Fruit fly (Drosophila melanogaster) whole organism, larva: Measurements from ENCODE around the gene CG31832.

Experiments
- noc ChIP-seq: fragments of 200-800 bp; sonication (Bioruptor generic); optimal IDR thresholded peaks from 3 replicates; lab custom pipeline; 2019; ENCODE audit warnings: missing biosample characterization, mild to moderate bottlenecking, missing genetic modification characterization, moderate library complexity

The CG31832 gene

DNA sequence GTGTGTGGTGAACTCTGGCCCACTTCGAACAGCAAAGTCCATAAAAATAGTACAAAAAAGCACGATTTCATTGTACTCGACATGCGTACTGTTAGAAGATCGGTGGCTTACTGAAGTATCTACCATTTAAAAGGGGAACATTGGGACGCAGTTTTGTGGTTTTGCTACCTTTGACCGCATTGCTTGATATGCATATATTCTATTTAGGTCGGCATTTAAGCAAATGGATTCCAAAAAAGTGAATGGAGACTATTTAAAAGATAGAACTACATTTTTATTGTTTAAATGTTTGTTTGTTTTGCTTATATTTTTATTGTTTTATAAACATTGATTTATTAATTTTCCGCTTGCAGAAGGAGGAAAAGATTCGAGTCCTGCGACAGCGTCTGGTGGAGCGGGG, at the start of gene CG31832:
Gene CG31832 (minus strand): TSS at position 101 of the 400 bp plus-strand sequence.
- TF ChIP-seq noc (tag; lab: Kevin White, UChicago), result no peak

DNA sequence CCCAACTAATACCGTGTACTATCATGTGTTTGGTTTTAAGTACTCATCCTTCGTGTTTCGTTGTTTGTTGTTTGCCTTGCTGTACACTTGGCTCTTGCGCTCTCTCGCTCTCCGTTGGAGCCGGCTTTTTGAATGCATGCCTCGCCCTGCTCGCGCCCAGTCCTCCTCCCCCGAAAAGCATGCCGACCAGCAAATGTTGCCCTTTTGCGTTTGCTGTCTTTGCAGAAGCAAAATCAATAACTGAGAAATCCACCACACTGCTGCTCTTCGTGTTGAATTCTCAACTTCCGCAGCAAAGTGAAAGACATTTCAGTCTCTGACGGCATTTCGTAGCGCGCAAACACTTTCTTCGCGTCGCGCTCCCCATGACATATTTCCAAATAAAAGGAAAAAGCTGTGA, 42.9 kb upstream of the CG31832 start, which contains the start of gene wwk:
Gene wwk (plus strand): TSS at position 312 of the 400 bp plus-strand sequence.
- no peak for TF ChIP-seq noc (tag; lab: Kevin White, UChicago)

DNA sequence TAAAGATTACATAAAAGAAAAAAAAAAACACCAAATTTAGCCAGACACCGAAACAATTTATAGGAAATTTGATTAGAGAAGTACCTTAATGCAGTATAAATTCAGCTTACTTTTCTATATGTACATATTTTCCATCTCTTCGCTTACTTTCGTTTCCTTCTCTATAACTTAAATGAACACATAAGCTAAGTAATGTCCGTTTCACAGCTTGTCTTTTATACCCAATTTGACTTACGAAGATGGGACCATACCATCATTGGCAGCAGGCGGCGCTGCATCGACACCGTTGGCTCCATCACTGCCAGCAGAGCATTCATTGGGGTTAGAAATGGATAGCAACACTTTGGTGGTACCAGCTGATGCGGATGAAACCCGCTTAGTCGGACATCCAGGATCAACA, 38.7 kb upstream of the CG31832 start, which contains the start of gene vig:
Gene vig (minus strand): TSS at position 101 of the 400 bp plus-strand sequence.
- no peak for TF ChIP-seq noc (tag; lab: Kevin White, UChicago)

DNA sequence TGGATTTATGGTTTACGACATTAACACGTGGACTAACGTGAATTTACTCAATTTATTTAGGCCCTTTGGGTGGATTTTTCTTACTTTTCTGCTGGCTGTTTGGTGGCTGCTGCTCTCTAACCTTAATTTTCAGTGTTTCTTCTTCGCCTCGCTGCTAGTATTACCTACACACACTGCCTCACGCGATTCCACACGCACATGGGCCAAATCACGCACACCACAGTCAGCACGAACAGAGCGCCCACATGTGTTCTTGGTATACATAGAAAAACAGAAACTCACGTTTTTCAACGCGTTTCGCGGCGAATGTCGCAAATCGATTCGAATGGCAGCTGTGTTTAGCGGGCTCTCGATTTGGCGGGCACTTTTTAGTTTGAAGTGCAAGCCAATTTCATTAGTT, 36.3 kb upstream of the CG31832 start:
- peak; percentile 47 for TF ChIP-seq noc (tag; lab: Kevin White, UChicago)

DNA sequence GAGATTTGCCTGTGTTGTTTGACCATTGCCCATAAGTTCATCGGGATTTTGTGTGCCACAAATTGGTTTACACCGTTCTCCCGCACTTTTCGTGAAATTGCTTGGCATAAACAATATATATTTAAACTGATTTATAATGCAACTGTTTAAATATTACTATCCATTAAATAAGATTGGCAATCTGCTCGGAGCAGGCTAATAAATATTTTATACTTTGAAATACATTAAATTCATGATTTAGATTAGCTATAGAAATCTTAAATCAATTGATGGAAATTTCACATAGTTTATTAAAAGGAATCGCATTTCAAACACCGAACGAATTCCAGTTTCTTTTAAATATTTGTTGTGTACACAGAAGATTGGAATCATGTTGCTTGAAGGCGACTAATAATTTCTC, 34.6 kb upstream of the CG31832 start:
- TF ChIP-seq noc (tag; lab: Kevin White, UChicago), result no peak

DNA sequence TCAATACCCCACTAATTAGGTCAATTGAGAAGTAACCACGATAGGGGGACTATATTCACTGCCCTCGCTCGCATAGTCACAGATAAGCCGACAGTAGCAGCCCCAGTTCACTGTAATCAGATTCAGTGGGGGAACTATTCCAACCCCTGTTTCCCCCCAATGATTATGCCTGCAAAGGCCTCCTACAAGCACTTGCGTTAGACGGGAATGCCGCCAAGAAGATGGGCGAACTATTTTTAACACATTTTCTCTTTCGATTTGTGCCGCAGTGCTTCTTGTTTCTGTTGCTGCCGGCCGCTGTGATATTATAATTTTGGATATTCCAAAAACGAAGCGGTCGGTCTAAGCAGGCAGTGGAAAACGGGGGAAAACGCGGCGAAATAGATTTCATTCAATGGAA, 34.1 kb upstream of the CG31832 start:
- no peak for TF ChIP-seq noc (tag; lab: Kevin White, UChicago)

DNA sequence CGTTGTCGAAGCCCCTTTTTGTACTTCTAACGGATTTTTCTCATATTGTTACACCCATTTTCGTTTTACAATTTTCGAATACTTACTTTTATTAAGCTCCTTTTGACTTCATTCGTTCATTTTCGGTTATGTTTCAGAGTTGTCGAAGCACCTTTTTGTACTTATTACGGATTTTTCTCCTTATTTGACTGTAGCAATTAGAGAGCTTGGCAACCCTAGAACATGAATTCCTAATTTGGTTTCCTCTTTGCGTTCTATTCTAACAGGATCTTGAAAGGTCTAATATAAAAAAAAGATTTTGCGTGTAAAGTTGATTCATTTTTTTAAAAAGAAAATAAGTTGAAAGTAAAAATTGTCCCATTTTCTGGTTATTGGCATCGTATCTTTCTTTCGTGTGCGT, 30.5 kb upstream of the CG31832 start:
- TF ChIP-seq noc (tag; lab: Kevin White, UChicago), result no peak

DNA sequence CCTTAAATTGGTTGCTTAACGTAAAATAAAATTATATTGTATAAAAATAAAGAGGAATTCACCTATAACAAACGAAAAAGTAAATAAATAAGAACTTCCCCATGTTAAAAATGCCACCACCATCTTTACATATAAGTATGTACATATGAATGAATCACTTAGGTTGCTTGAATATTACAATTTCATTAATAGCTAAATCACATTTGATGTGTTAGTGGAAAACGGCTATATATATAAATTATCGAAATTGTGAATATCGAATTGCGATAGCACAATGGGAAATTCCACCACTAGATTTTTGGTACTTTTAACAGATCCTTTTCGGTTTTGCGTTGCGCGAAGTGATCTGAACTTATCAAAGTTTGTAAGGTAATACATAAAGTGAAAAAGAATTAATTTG, 29.8 kb upstream of the CG31832 start, which contains the start of the genes solo and vas:
Gene solo (plus strand): TSS at position 289 of the 400 bp plus-strand sequence.
Gene vas (plus strand): TSS at position 289 of the 400 bp plus-strand sequence.
- TF ChIP-seq noc (tag; lab: Kevin White, UChicago), result no peak

DNA sequence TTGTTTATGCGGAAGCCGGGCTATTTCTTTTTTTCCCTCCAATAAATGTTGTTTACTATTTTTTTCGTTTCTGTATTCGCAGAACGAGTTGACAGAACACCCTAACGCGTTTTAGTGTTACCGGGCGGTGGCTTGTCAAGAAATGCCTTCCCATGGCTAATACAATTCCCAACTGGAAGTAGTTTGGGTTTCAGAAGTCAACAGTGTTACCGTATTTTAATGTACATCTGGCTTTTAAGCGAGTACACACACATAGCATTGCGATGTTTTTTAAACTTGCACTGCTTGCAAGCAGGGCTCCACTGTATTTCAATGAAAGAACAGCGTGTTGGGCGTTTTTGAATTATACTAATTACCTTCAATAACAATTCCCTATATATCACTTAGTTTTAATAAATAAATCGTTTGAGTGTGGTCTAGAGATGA, 29.0 kb upstream of the CG31832 start, which contains the start of gene TfIIS:
Gene TfIIS (minus strand): TSS at position 178 of the 426 bp plus-strand sequence.
- TF ChIP-seq noc (tag; lab: Kevin White, UChicago), result no peak

DNA sequence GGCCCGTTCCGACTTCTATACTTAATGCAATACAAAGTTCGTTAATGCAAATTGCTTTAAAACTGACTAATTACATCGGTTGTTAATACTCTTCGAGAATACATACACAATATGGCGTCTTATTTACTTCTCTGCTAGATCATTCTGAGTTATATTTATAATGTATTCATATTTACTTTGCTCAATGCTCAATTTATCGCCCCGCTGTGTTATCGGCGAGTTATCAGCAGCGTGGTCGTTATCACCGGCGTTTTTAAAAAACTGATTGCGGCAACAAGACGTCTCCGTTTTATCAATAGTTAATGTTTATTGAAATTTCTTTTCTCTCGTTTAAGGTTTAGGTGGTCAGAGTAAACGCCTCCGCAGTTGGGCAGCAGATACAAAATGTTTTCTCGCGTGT, 27.4 kb upstream of the CG31832 start:
- no peak for TF ChIP-seq noc (tag; lab: Kevin White, UChicago)

DNA sequence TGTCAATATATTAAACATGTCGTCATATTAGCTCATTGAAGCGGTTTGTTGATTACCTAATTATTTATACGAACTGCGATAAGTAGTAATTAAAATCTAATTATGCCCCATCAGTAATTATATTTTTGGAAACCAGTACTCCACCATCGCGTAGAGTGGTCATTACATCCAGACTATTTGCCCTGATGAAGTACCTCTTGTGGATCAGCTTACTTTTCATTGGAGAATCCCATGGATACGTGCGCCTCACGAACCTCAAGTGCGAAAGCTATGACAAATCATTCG, 26.5 kb upstream of the CG31832 start, which contains the start of gene CG33679:
Gene CG33679 (plus strand): TSS at position 186 of the 285 bp plus-strand sequence.
- no peak for TF ChIP-seq noc (tag; lab: Kevin White, UChicago)

DNA sequence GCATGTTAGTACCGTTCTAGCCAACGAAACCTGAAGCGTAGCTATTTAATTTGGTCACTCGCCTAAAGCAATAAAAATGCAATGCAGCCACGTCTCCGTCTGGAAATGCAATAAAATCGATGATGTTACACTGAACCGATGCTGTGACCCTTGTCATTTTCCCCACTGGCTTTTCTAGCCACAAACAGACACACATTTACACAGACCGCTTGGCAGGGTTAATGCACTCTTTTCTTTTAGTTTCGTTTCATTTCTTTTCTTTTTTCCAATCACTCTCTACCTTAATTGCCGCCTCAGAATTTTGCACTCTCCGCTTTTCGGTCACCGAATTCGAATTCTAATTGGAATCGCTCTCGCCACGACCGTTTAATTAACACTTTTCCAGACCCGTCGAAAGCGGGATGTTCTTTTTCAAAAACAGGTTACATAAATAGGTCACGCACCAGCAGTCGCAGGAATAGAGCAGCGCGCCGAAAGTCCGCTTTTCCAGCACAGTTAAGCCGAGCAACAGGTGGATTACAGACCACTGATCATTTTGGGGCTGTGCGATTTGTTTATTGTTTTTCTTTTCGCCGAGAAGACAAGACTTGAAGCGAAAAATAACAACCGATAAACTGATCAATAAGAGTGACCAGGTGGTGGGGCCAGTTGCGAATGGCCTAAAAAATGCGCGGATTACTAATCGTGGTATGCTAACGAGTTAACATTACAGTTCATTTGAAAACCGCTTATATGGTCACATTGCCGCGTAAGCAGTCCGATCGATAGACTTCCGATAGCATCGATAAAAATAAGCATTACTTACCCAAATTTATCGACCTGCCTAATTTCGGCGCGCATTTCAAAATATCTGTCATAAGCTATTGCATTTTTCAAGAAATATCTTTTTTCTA, 25.9 kb upstream of the CG31832 start, which contains the start of gene ck:
Gene ck (minus strand): TSS at position 638 of the 893 bp plus-strand sequence.
- no peak for TF ChIP-seq noc (tag; lab: Kevin White, UChicago)

DNA sequence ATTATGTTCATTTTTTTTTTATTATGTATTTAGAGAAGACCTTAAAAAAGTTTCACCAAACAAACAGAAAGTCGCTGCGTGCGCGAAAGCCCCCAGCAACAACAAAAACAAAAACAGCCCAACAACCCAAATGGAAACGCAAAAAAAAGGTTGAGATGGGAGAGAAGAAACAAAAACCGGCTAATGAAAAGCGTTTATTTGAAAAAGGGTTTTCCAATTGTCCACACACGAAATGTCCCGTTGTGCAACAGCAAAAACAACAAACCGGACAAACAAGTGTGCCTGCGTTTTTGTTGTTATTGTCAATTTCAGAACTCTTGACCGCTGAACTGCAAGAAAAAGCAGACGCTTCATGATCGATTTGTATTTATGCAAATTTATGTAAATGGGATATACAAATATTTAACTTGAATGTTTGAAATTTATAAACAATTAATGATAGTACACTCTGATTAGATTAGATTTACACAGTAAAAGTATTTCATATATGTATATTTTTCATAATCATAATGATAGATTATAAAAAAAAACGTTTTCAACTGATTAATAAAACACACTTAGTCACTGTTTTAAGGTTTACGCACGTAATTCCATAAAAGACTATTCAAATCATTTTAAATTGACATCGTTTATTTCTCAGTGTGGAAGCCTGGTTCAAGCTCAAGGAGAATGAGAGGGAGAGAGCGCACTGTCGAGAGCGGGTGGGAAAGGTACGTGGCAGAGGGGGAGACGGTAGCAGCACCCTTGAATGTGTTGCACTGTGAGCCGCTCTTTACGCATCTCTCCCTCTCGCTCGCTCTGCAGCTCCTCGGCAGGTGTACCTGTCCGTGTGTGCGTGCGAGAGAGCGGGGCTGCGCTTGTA, 25.0 kb upstream of the CG31832 start:
- peak; percentile 65 for TF ChIP-seq noc (tag; lab: Kevin White, UChicago)

DNA sequence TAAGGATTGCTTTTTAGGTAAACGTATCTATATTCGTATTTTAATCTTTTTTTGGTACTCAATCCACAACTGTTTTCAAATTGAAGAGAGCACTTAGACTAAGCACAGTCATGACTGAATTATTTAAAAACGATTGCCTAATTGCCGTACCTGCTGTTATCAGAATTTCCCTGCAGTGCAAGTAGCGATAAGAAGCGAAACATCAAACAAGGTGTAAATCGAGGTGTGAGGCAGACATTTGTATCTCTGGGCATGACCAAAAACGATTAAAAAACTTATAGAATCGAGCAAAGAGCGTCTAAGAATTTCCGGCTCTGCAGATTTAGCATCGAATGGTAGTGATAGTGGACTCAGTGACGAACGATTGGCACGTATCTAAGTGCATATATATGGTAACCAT, 23.6 kb upstream of the CG31832 start:
- TF ChIP-seq noc (tag; lab: Kevin White, UChicago), result no peak

DNA sequence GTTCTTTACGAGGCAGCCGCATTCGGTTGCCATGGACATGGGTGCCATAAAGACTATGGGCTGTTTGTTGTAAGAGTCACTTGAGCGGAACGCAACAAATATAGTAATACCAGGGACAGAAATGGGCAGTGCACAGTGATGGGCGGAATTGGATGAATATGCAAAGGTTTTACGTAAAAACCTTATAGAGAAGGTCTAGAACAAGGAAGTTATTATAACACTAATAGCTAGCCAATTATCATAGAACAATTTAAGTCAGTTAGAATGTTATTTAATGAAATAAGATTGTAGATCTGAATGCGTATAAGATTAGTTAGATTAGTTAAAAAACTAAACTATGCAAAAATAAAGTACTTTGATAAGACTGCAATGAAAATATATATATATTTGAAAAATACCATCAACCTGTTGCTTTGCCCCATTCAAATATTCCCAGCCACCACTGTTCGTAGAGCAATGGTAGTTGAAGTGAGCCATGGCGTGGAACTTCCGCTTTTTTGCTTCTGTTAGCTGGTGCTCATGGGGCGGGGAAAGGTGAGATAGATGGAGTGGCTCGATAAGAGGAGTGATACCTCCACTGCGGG, 21.3 kb upstream of the CG31832 start:
- TF ChIP-seq noc (tag; lab: Kevin White, UChicago), result no peak
